Fruit fly (Drosophila melanogaster): ENCODE data around the gene Spase22-23.
A peak's percentile ranks its signal among the peaks of the same experiment; 100 is the strongest.

Spase22-23 gene

dm6 chr3R:24233366-24234161 is 3.7 kb upstream of the Spase22-23 start (continued):
- TF ChIP-seq salm (tag; optimal IDR thresholded peaks at IDR 0.05) (no peak), CG14050 (GFP tag; IDR thresholded peaks at IDR 0.05) (no peak), slou (GFP tag; optimal IDR thresholded peaks at IDR 0.05) (no peak), Dad (GFP tag; optimal IDR thresholded peaks at IDR 0.05) (no peak), CG12659 (GFP tag; optimal IDR thresholded peaks at IDR 0.05) (peak; percentile 18), lilli (GFP tag; optimal IDR thresholded peaks at IDR 0.05) (no peak), Sry-δ (GFP tag; optimal IDR thresholded peaks at IDR 0.05) (peak; percentile 13), CG10366 (GFP tag; IDR thresholded peaks at IDR 0.05) (no peak), CG3407 (GFP tag; optimal IDR thresholded peaks at IDR 0.05) (no peak), p53 (GFP tag; optimal IDR thresholded peaks at IDR 0.05) (no peak), psq (GFP tag; optimal IDR thresholded peaks at IDR 0.05) (peak; percentile 47), Trl (optimal IDR thresholded peaks at IDR 0.05) (peak in 1 of 2 experiments; percentile 26), Trl (GFP tag; optimal IDR thresholded peaks at IDR 0.05) (no peak), mld (GFP tag; IDR thresholded peaks at IDR 0.05; ENCODE audit: partially characterized antibody) (no peak), NC2α (GFP tag; optimal IDR thresholded peaks at IDR 0.05) (no peak), CG15514 (GFP tag; optimal IDR thresholded peaks at IDR 0.05) (peak; percentile 14), gsb (GFP tag; IDR thresholded peaks at IDR 0.05) (no peak), wek (GFP tag; optimal IDR thresholded peaks at IDR 0.05) (no peak), dati (GFP tag; IDR thresholded peaks at IDR 0.05) (no peak), gcm2 (GFP tag; optimal IDR thresholded peaks at IDR 0.05) (no peak), CG2875 (GFP tag; optimal IDR thresholded peaks at IDR 0.05) (no peak), CG10209 (GFP tag; optimal IDR thresholded peaks at IDR 0.05) (no peak), bowl (GFP tag; IDR thresholded peaks at IDR 0.05) (no peak), CG8388 (GFP tag; optimal IDR thresholded peaks at IDR 0.05) (no peak), CG3726 (GFP tag; IDR thresholded peaks at IDR 0.05) (no peak), CG7963 (GFP tag; IDR thresholded peaks at IDR 0.05; ENCODE audit: partially characterized antibody) (no peak), CG30403 (GFP tag; optimal IDR thresholded peaks at IDR 0.05) (no peak), peb (GFP tag; IDR thresholded peaks at IDR 0.05) (no peak), maf-S (GFP tag; optimal IDR thresholded peaks at IDR 0.05) (no peak), odd (GFP tag; optimal IDR thresholded peaks at IDR 0.05) (no peak), BEAF-32 (GFP tag; optimal IDR thresholded peaks at IDR 0.05) (peak; percentile 7), sima (GFP tag; optimal IDR thresholded peaks at IDR 0.05) (no peak), nerfin-1 (tag; optimal IDR thresholded peaks at IDR 0.05) (peak; percentile 48), CG5953 (GFP tag; IDR thresholded peaks at IDR 0.05) (peak; percentile 34; the same call in 1 of the 2 replicates), CG8089 (GFP tag; optimal IDR thresholded peaks at IDR 0.05) (no peak), Ssrp (tag; optimal IDR thresholded peaks at IDR 0.05) (peak; percentile 16), CG6689 (GFP tag; IDR thresholded peaks at IDR 0.05) (0 out of 2 replicates have a peak, but pooled peaks have one; percentile 42), tgo (GFP tag; IDR thresholded peaks at IDR 0.05) (0 out of 3 replicates have a peak, but pooled peaks have one; percentile 17), onecut (GFP tag; IDR thresholded peaks at IDR 0.05) (no peak), CHES-1-like (GFP tag; optimal IDR thresholded peaks at IDR 0.05) (peak; percentile 60), Xrp1 (GFP tag; IDR thresholded peaks at IDR 0.05) (no peak; the same call in none of the 2 replicates), trh (GFP tag; optimal IDR thresholded peaks at IDR 0.05) (no peak), ranshi (GFP tag; IDR thresholded peaks at IDR 0.05) (no peak), cg (GFP tag; optimal IDR thresholded peaks at IDR 0.05) (peak; percentile 78), CG16813 (GFP tag; IDR thresholded peaks at IDR 0.05; ENCODE audit: partially characterized antibody) (no peak), az2 (GFP tag; optimal IDR thresholded peaks at IDR 0.05) (no peak), ci (GFP tag; IDR thresholded peaks at IDR 0.05) (peak; percentile 57; the same call in 1 of the 3 replicates), CG8924 (tag; optimal IDR thresholded peaks at IDR 0.05) (peak; percentile 22), exex (tag; optimal IDR thresholded peaks at IDR 0.05) (peak; percentile 56), crp (GFP tag; optimal IDR thresholded peaks at IDR 0.05) (peak in 1 of 2 experiments; percentile 72)
